Worm (Caenorhabditis elegans) whole organism, late embryonic: ENCODE results near the gene srx-130.

ENCODE experiments used
- C38D4.7 ChIP-seq: fragments of 200-800 bp; sonication (Bioruptor generic); optimal IDR thresholded peaks from 2 replicates; lab custom pipeline; 2018; ENCODE audit warnings: mild to moderate bottlenecking, missing genetic modification characterization, moderate library complexity, missing compliant biosample characterization
- F13H6.1 ChIP-seq: sonication (generic microtip); optimal IDR thresholded peaks from 2 replicates; lab custom pipeline; 2016; ENCODE audit warnings: missing genetic modification characterization, missing compliant biosample characterization
- K02D7.2 ChIP-seq: sonication (generic microtip); optimal IDR thresholded peaks from 2 replicates; lab custom pipeline; 2017; ENCODE audit warnings: mild to moderate bottlenecking, missing genetic modification characterization, missing compliant biosample characterization
- Y22D7AL.16 ChIP-seq: sonication (generic microtip); optimal IDR thresholded peaks from 2 replicates; lab custom pipeline; 2016; ENCODE audit warnings: missing genetic modification characterization, missing compliant biosample characterization
- ahr-1 ChIP-seq: sonication (generic microtip); optimal IDR thresholded peaks from 2 replicates; lab custom pipeline; 2016; ENCODE audit warnings: missing genetic modification characterization, missing compliant biosample characterization
- ceh-18 ChIP-seq: sonication (generic microtip); optimal IDR thresholded peaks from 2 replicates; lab custom pipeline; 2016; ENCODE audit warnings: missing genetic modification characterization, missing compliant biosample characterization
- ceh-19 ChIP-seq: fragments of 200-800 bp; sonication (Bioruptor generic); optimal IDR thresholded peaks from 2 replicates; lab custom pipeline; 2018; ENCODE audit warnings: mild to moderate bottlenecking, missing genetic modification characterization, missing compliant biosample characterization
- ceh-22 ChIP-seq: sonication (generic microtip); optimal IDR thresholded peaks from 2 replicates; lab custom pipeline; 2017; ENCODE audit warnings: missing biosample characterization, missing genetic modification characterization
- ceh-30 ChIP-seq: fragments of 150-350 bp; optimal IDR thresholded peaks from 2 replicates; lab custom pipeline; 2014; ENCODE audit warnings: missing biosample characterization, missing genetic modification characterization
- ceh-31 ChIP-seq: sonication (generic microtip); optimal IDR thresholded peaks from 2 replicates; lab custom pipeline; 2016; ENCODE audit warnings: missing genetic modification characterization, missing compliant biosample characterization
- ceh-45 ChIP-seq: fragments of 200-800 bp; sonication (Bioruptor generic); IDR thresholded peaks from 2 replicates; pipeline ENCODE4 v1.3.6; 2022; ENCODE audit warnings: missing genetic modification reagents, missing genetic modification characterization, missing compliant biosample characterization
- ceh-6 ChIP-seq: fragments of 200-800 bp; sonication (Bioruptor generic); optimal IDR thresholded peaks from 2 replicates; lab custom pipeline; 2018; ENCODE audit warnings: mild to moderate bottlenecking, missing genetic modification characterization, missing compliant biosample characterization
- ceh-9 ChIP-seq: sonication (generic microtip); optimal IDR thresholded peaks from 2 replicates; lab custom pipeline; 2016; ENCODE audit warnings: mild to moderate bottlenecking, missing genetic modification characterization, inconsistent platforms, missing compliant biosample characterization
- dmd-4 ChIP-seq: sonication (generic microtip); optimal IDR thresholded peaks from 2 replicates; lab custom pipeline; 2016; ENCODE audit warnings: borderline replicate concordance, missing genetic modification characterization, missing compliant biosample characterization
- dve-1 ChIP-seq: sonication (generic microtip); optimal IDR thresholded peaks from 2 replicates; lab custom pipeline; 2017; ENCODE audit warnings: antibody characterized with exemption, mild to moderate bottlenecking, missing genetic modification characterization, missing compliant biosample characterization
- ets-4 ChIP-seq: sonication (generic microtip); optimal IDR thresholded peaks from 2 replicates; lab custom pipeline; 2016; ENCODE audit warnings: missing genetic modification characterization, missing compliant biosample characterization
- eyg-1 ChIP-seq: sonication (generic microtip); optimal IDR thresholded peaks from 2 replicates; lab custom pipeline; 2016; ENCODE audit warnings: missing genotype, missing genetic modification characterization, missing compliant biosample characterization
- fax-1 ChIP-seq: sonication (generic microtip); optimal IDR thresholded peaks from 2 replicates; lab custom pipeline; 2016; ENCODE audit warnings: missing genotype, missing genetic modification characterization, missing compliant biosample characterization
- hlh-13 ChIP-seq: fragments of 200-800 bp; sonication (Bioruptor generic); optimal IDR thresholded peaks from 2 replicates; lab custom pipeline; 2018; ENCODE audit warnings: mild to moderate bottlenecking, missing genetic modification characterization, missing compliant biosample characterization
- hlh-6 ChIP-seq: sonication (generic microtip); optimal IDR thresholded peaks from 2 replicates; lab custom pipeline; 2016; ENCODE audit warnings: missing genotype, missing genetic modification characterization, missing compliant biosample characterization
- hlh-8 ChIP-seq: sonication (generic microtip); optimal IDR thresholded peaks from 2 replicates; lab custom pipeline; 2016; ENCODE audit warnings: missing genotype, missing genetic modification characterization, missing compliant biosample characterization
- lim-6 ChIP-seq: sonication (generic microtip); optimal IDR thresholded peaks from 2 replicates; lab custom pipeline; 2016; ENCODE audit warnings: missing genetic modification characterization, missing compliant biosample characterization
- madf-2 ChIP-seq: sonication (generic microtip); optimal IDR thresholded peaks from 2 replicates; lab custom pipeline; 2017; ENCODE audit warnings: missing genetic modification characterization, missing compliant biosample characterization
- mec-3 ChIP-seq: sonication (generic microtip); optimal IDR thresholded peaks from 2 replicates; lab custom pipeline; 2016; ENCODE audit warnings: borderline replicate concordance, missing genetic modification characterization, missing compliant biosample characterization
- nfya-1 ChIP-seq: sonication (generic microtip); optimal IDR thresholded peaks from 2 replicates; lab custom pipeline; 2017; ENCODE audit warnings: missing genetic modification characterization, mild to moderate bottlenecking, missing compliant biosample characterization, antibody characterized with exemption, moderate library complexity
- nhr-11 ChIP-seq: fragments of 150-350 bp; optimal IDR thresholded peaks from 2 replicates; lab custom pipeline; 2014; ENCODE audit warnings: missing biosample characterization, missing genetic modification characterization
- pag-3 ChIP-seq: sonication (generic microtip); optimal IDR thresholded peaks from 2 replicates; lab custom pipeline; 2016; ENCODE audit warnings: missing compliant biosample characterization, missing genetic modification characterization, borderline replicate concordance
- pat-9 ChIP-seq: fragments of 200-800 bp; sonication (Bioruptor generic); optimal IDR thresholded peaks from 2 replicates; lab custom pipeline; 2018; ENCODE audit warnings: mild to moderate bottlenecking, missing genetic modification characterization, moderate library complexity, missing compliant biosample characterization
- pax-1 ChIP-seq: fragments of 150-350 bp; optimal IDR thresholded peaks from 2 replicates; lab custom pipeline; 2014; ENCODE audit warnings: missing biosample characterization, missing genetic modification characterization
- rnt-1 ChIP-seq: sonication (generic microtip); optimal IDR thresholded peaks from 2 replicates; lab custom pipeline; 2016; ENCODE audit warnings: missing genetic modification characterization, missing compliant biosample characterization
- sdc-2 ChIP-seq: sonication (generic microtip); optimal IDR thresholded peaks from 2 replicates; lab custom pipeline; 2016; ENCODE audit warnings: missing genotype, missing genetic modification characterization, missing compliant biosample characterization
- ttx-3 ChIP-seq: sonication (generic microtip); optimal IDR thresholded peaks from 2 replicates; lab custom pipeline; 2016; ENCODE audit warnings: missing genetic modification reagents, missing genetic modification characterization, missing compliant biosample characterization
- unc-3 ChIP-seq, 2 experiments: fragments of 200-800 bp in 1 of 2; sonication (Bioruptor generic) in 1 of 2; sonication (generic microtip) in 1 of 2; conservative IDR thresholded peaks in 1 of 2; optimal IDR thresholded peaks in 1 of 2; 2 replicates each; pipeline versions ENCODE4 v1.3.6 to Lab custom; 2016 to 2022; ENCODE audit warnings: missing compliant biosample characterization in 2 of 2, missing genetic modification characterization in 2 of 2, missing genetic modification reagents in 1 of 2
- unc-42 ChIP-seq: sonication (generic microtip); optimal IDR thresholded peaks from 2 replicates; lab custom pipeline; 2016; ENCODE audit warnings: missing genotype, missing genetic modification characterization, missing compliant biosample characterization
- unc-86 ChIP-seq: sonication (generic microtip); optimal IDR thresholded peaks from 2 replicates; lab custom pipeline; 2016; ENCODE audit warnings: missing genetic modification characterization, missing compliant biosample characterization
- zip-5 ChIP-seq: sonication (generic microtip); optimal IDR thresholded peaks from 2 replicates; lab custom pipeline; 2016; ENCODE audit warnings: missing genetic modification characterization, missing compliant biosample characterization

srx-130 gene

ce11 chrV:13840909-13841308, 2.3 kb upstream of the srx-130 start, which contains the start of gene srx-17:
srx-17 (plus strand) TSS chrV:13841209.
- no peak for TF ChIP-seq pat-9
- TF ChIP-seq hlh-6 (tag; lab: Kevin White, UChicago): no peak
- no peak for TF ChIP-seq ahr-1 (tag; lab: Kevin White, UChicago)
- no peak for TF ChIP-seq K02D7.2 (tag; lab: Kevin White, UChicago)
- TF ChIP-seq ets-4 (tag; lab: Kevin White, UChicago): no peak
- TF ChIP-seq rnt-1 (tag; lab: Kevin White, UChicago): no peak
- no peak for TF ChIP-seq nhr-11 (tag; lab: Kevin White, UChicago)
- TF ChIP-seq ceh-30: no peak
- no peak for TF ChIP-seq ceh-45 (GFP tag; lab: Robert Waterston, UW)
- TF ChIP-seq dmd-4: no peak
- TF ChIP-seq ceh-18 (tag; lab: Kevin White, UChicago): no peak
- no peak for TF ChIP-seq madf-2 (tag; lab: Kevin White, UChicago)
- no peak for TF ChIP-seq unc-86 (tag; lab: Kevin White, UChicago)
- TF ChIP-seq lim-6 (tag; lab: Kevin White, UChicago): no peak
- TF ChIP-seq dve-1 (tag; lab: Kevin White, UChicago): no peak

- TF ChIP-seq mec-3 (tag; lab: Kevin White, UChicago) (no peak), pax-1 (tag; lab: Kevin White, UChicago) (no peak), pag-3 (tag; lab: Kevin White, UChicago) (no peak), unc-42 (tag; lab: Kevin White, UChicago) (no peak), unc-3 (GFP tag; conservative IDR thresholded peaks at IDR 0.05; lab: Robert Waterston, UW) (no peak), unc-3 (tag; optimal IDR thresholded peaks at IDR 0.05; lab: Kevin White, UChicago) (no peak), eyg-1 (tag; lab: Kevin White, UChicago) (no peak), zip-5 (tag; lab: Kevin White, UChicago) (no peak), unc-86 (tag; lab: Kevin White, UChicago) (no peak), madf-2 (tag; lab: Kevin White, UChicago) (no peak), ceh-30 (no peak), ceh-6 (GFP tag; lab: Kevin White, UChicago) (no peak)
Observed at ce11 chrV:13845136-13845535, 1.9 kb downstream of the srx-130 start, which contains the start of gene srx-131. srx-131 (plus strand) TSS chrV:13845436.

ce11 chrV:13848379-13848778, 5.1 kb downstream of the srx-130 start, which contains the start of gene srx-133:
srx-133 (plus strand) TSS chrV:13848679.
- TF ChIP-seq ceh-18 (tag; lab: Kevin White, UChicago): no peak
- no peak for TF ChIP-seq unc-42 (tag; lab: Kevin White, UChicago)
- no peak for TF ChIP-seq ceh-9 (tag; lab: Kevin White, UChicago)
- TF ChIP-seq rnt-1 (tag; lab: Kevin White, UChicago): no peak
- no peak for TF ChIP-seq hlh-13 (GFP tag; lab: Kevin White, UChicago)
- no peak for TF ChIP-seq Y22D7AL.16 (tag; lab: Kevin White, UChicago)
- no peak for TF ChIP-seq dve-1 (tag; lab: Kevin White, UChicago)
- no peak for TF ChIP-seq sdc-2 (tag; lab: Kevin White, UChicago)
- TF ChIP-seq F13H6.1: no peak
- TF ChIP-seq C38D4.7: no peak
- TF ChIP-seq fax-1 (tag; lab: Kevin White, UChicago): no peak
- no peak for TF ChIP-seq hlh-6 (tag; lab: Kevin White, UChicago)
- TF ChIP-seq ceh-22 (tag; lab: Kevin White, UChicago): no peak
- no peak for TF ChIP-seq ceh-6 (GFP tag; lab: Kevin White, UChicago)
- no peak for TF ChIP-seq ceh-19
- no peak for TF ChIP-seq ttx-3
- no peak for TF ChIP-seq hlh-8 (tag; lab: Kevin White, UChicago)
- no peak for TF ChIP-seq nfya-1 (tag; lab: Kevin White, UChicago)
- no peak for TF ChIP-seq pag-3 (tag; lab: Kevin White, UChicago)
- no peak for TF ChIP-seq ceh-31 (tag; lab: Kevin White, UChicago)
